Worm (Caenorhabditis elegans) whole organism, young adult: Measurements from ENCODE around the gene ZC395.11.
A peak's percentile ranks its signal among the peaks of the same experiment; 100 is the strongest.

ENCODE experiments used
- C17E4.6 ChIP-seq: fragments of 200-800 bp; sonication (Bioruptor generic); IDR thresholded peaks from 2 replicates; pipeline ENCODE4 v1.3.6; 2022; ENCODE audit warnings: missing genetic modification reagents, missing genetic modification characterization, missing compliant biosample characterization
- D2030.7 ChIP-seq: fragments of 200-800 bp; sonication (Bioruptor generic); IDR thresholded peaks from 2 replicates; pipeline ENCODE4 v1.3.6; 2022; ENCODE audit warnings: missing genetic modification reagents, missing genetic modification characterization, missing compliant biosample characterization
- F10E7.11 ChIP-seq: sonication (generic microtip); optimal IDR thresholded peaks from 2 replicates; lab custom pipeline; 2017; ENCODE audit warnings: mild to moderate bottlenecking, missing genetic modification characterization, moderate library complexity, missing compliant biosample characterization
- F23B12.7 ChIP-seq: sonication (generic microtip); optimal IDR thresholded peaks from 2 replicates; lab custom pipeline; 2017; ENCODE audit warnings: missing genetic modification characterization, mild to moderate bottlenecking, missing compliant biosample characterization, antibody characterized with exemption, moderate library complexity; ENCODE audit not compliant: insufficient read depth
- F49E8.2 ChIP-seq: sonication (generic microtip); optimal IDR thresholded peaks from 3 replicates; lab custom pipeline; 2017; ENCODE audit warnings: missing genetic modification characterization, mild to moderate bottlenecking, missing compliant biosample characterization, antibody characterized with exemption, moderate library complexity; ENCODE audit not compliant: insufficient read depth
- F55B11.4 ChIP-seq: sonication (generic microtip); optimal IDR thresholded peaks from 2 replicates; lab custom pipeline; 2016; ENCODE audit warnings: missing compliant biosample characterization, missing genetic modification characterization, borderline replicate concordance; ENCODE audit not compliant: insufficient read depth
- F57C9.4 ChIP-seq: sonication (generic microtip); optimal IDR thresholded peaks from 2 replicates; lab custom pipeline; 2017; ENCODE audit warnings: mild to moderate bottlenecking, missing genetic modification characterization, missing compliant biosample characterization
- T26A5.8 ChIP-seq: sonication (generic microtip); optimal IDR thresholded peaks from 2 replicates; lab custom pipeline; 2016; ENCODE audit warnings: missing genetic modification characterization, missing compliant biosample characterization
- Y53G8AR.9 ChIP-seq: fragments of 200-800 bp; sonication (Bioruptor generic); conservative IDR thresholded peaks from 2 replicates; pipeline ENCODE4 v1.3.6; 2022; ENCODE audit warnings: missing genetic modification reagents, missing genetic modification characterization, missing compliant biosample characterization
- Y56A3A.18 ChIP-seq: fragments of 200-800 bp; sonication (Bioruptor generic); IDR thresholded peaks from 2 replicates; pipeline ENCODE4 v1.3.6; 2022; ENCODE audit warnings: missing genetic modification reagents, missing genetic modification characterization, missing compliant biosample characterization
- Y79H2A.3 ChIP-seq: fragments of 200-800 bp; sonication (Bioruptor generic); conservative IDR thresholded peaks from 2 replicates; pipeline ENCODE4 v1.3.6; 2022; ENCODE audit warnings: missing genetic modification reagents, missing genetic modification characterization, missing compliant biosample characterization
- akir-1 ChIP-seq: fragments of 200-800 bp; sonication (Bioruptor generic); optimal IDR thresholded peaks from 2 replicates; lab custom pipeline; 2018; ENCODE audit warnings: mild to moderate bottlenecking, missing genetic modification characterization, moderate library complexity, missing compliant biosample characterization
- aptf-2 ChIP-seq: fragments of 200-800 bp; sonication (Bioruptor generic); conservative IDR thresholded peaks from 2 replicates; pipeline ENCODE4 v1.3.6; 2022; ENCODE audit warnings: missing genetic modification reagents, missing genetic modification characterization, missing compliant biosample characterization
- aptf-3 ChIP-seq: fragments of 200-800 bp; sonication (Bioruptor generic); IDR thresholded peaks from 2 replicates; pipeline ENCODE4 v1.3.6; 2022; ENCODE audit warnings: missing genetic modification characterization, missing compliant biosample characterization
- atf-7 ChIP-seq: sonication (generic microtip); optimal IDR thresholded peaks from 2 replicates; lab custom pipeline; 2017; ENCODE audit warnings: mild to moderate bottlenecking, missing genetic modification characterization, missing compliant biosample characterization
- attf-3 ChIP-seq: fragments of 200-800 bp; sonication (Bioruptor generic); conservative IDR thresholded peaks from 2 replicates; pipeline ENCODE4 v1.3.6; 2022; ENCODE audit warnings: missing genetic modification reagents, missing genetic modification characterization, missing compliant biosample characterization
- bed-2 ChIP-seq: fragments of 200-800 bp; sonication (Bioruptor generic); IDR thresholded peaks from 2 replicates; pipeline ENCODE4 v1.3.6; 2022; ENCODE audit warnings: missing genetic modification reagents, missing genetic modification characterization, missing compliant biosample characterization
- ceh-100 ChIP-seq: fragments of 200-800 bp; sonication (Bioruptor generic); IDR thresholded peaks from 2 replicates; pipeline ENCODE4 v1.3.6; 2022; ENCODE audit warnings: missing genetic modification reagents, missing genetic modification characterization, missing compliant biosample characterization
- dpff-1 ChIP-seq: sonication (generic microtip); optimal IDR thresholded peaks from 2 replicates; lab custom pipeline; 2017; ENCODE audit warnings: mild to moderate bottlenecking, missing genetic modification characterization, missing compliant biosample characterization
- dpl-1 ChIP-seq: fragments of 150-350 bp; optimal IDR thresholded peaks from 2 replicates; lab custom pipeline; 2014; ENCODE audit warnings: missing biosample characterization, missing genetic modification reagents, missing genetic modification characterization
- egl-44 ChIP-seq: fragments of 200-800 bp; sonication (Bioruptor generic); IDR thresholded peaks from 2 replicates; pipeline ENCODE4 v1.3.6; 2022; ENCODE audit warnings: missing genetic modification reagents, missing genetic modification characterization, missing compliant biosample characterization
- ets-4 ChIP-seq: fragments of 200-800 bp; sonication (Bioruptor generic); optimal IDR thresholded peaks from 2 replicates; lab custom pipeline; 2018; ENCODE audit warnings: mild to moderate bottlenecking, missing genetic modification characterization, missing compliant biosample characterization
- fkh-3 ChIP-seq: sonication (generic microtip); optimal IDR thresholded peaks from 2 replicates; lab custom pipeline; 2016; ENCODE audit warnings: mild to moderate bottlenecking, missing genetic modification characterization, missing compliant biosample characterization
- him-1 ChIP-seq: sonication (generic microtip); optimal IDR thresholded peaks from 2 replicates; lab custom pipeline; 2016; ENCODE audit warnings: missing genotype, missing genetic modification reagents, missing genetic modification characterization, missing compliant biosample characterization
- hlh-26 ChIP-seq: fragments of 200-800 bp; sonication (Bioruptor generic); conservative IDR thresholded peaks from 2 replicates; pipeline ENCODE4 v1.3.6; 2022; ENCODE audit warnings: missing genetic modification reagents, missing genetic modification characterization, missing compliant biosample characterization
- hmg-1.2 ChIP-seq: fragments of 200-800 bp; sonication (Bioruptor generic); IDR thresholded peaks from 2 replicates; pipeline ENCODE4 v1.3.6; 2022; ENCODE audit warnings: missing genetic modification reagents, missing genetic modification characterization, missing compliant biosample characterization
- hmg-20 ChIP-seq: fragments of 200-800 bp; sonication (Bioruptor generic); IDR thresholded peaks from 2 replicates; pipeline ENCODE4 v1.3.6; 2022; ENCODE audit warnings: missing genetic modification reagents, missing genetic modification characterization, missing compliant biosample characterization
- hrde-1 ChIP-seq: sonication (generic microtip); optimal IDR thresholded peaks from 2 replicates; lab custom pipeline; 2016; ENCODE audit warnings: missing genetic modification characterization, mild to moderate bottlenecking, missing compliant biosample characterization, moderate library complexity, missing genotype, missing genetic modification reagents, borderline replicate concordance
- hsf-1 ChIP-seq: fragments of 200-800 bp; sonication (Bioruptor generic); IDR thresholded peaks from 2 replicates; pipeline ENCODE4 v1.3.6; 2022; ENCODE audit warnings: missing genetic modification reagents, missing genetic modification characterization, missing compliant biosample characterization
- lin-26 ChIP-seq: fragments of 200-800 bp; sonication (Bioruptor generic); IDR thresholded peaks from 2 replicates; pipeline ENCODE4 v1.3.6; 2022; ENCODE audit warnings: missing genetic modification reagents, missing genetic modification characterization, missing compliant biosample characterization
- lin-35 ChIP-seq, 3 experiments: fragments of 150-350 bp in 2 of 3; sonication (generic microtip) in 1 of 3; optimal IDR thresholded peaks; 2 replicates each; lab custom pipeline; 2014 to 2018; ENCODE audit warnings: missing biosample characterization in 3 of 3, missing genetic modification characterization in 3 of 3, missing genetic modification reagents in 3 of 3
- lin-54 ChIP-seq: fragments of 200-800 bp; sonication (Bioruptor generic); optimal IDR thresholded peaks from 2 replicates; lab custom pipeline; 2018; ENCODE audit warnings: mild to moderate bottlenecking, missing genetic modification characterization, missing compliant biosample characterization
- lsy-27 ChIP-seq: sonication (generic microtip); optimal IDR thresholded peaks from 2 replicates; lab custom pipeline; 2017; ENCODE audit warnings: missing genetic modification characterization, mild to moderate bottlenecking, missing compliant biosample characterization, antibody characterized with exemption, missing genotype, borderline replicate concordance; ENCODE audit not compliant: insufficient read depth
- mel-28 ChIP-seq: sonication (generic microtip); optimal IDR thresholded peaks from 2 replicates; lab custom pipeline; 2016; ENCODE audit warnings: borderline replicate concordance, mild to moderate bottlenecking, missing genetic modification characterization, missing compliant biosample characterization
- mxl-1 ChIP-seq: sonication (generic microtip); optimal IDR thresholded peaks from 2 replicates; lab custom pipeline; 2016; ENCODE audit warnings: missing genetic modification characterization, missing compliant biosample characterization
- nhr-179 ChIP-seq: sonication (generic microtip); optimal IDR thresholded peaks from 2 replicates; lab custom pipeline; 2016; ENCODE audit warnings: mild to moderate bottlenecking, missing genetic modification characterization, missing compliant biosample characterization
- nhr-90 ChIP-seq: sonication (generic microtip); optimal IDR thresholded peaks from 2 replicates; lab custom pipeline; 2016; ENCODE audit warnings: missing genotype, mild to moderate bottlenecking, missing genetic modification characterization, missing compliant biosample characterization
- pbrm-1 ChIP-seq: fragments of 200-800 bp; sonication (Bioruptor generic); IDR thresholded peaks from 2 replicates; pipeline ENCODE4 v1.3.6; 2022; ENCODE audit warnings: missing genetic modification reagents, missing genetic modification characterization, missing compliant biosample characterization
- rcor-1 ChIP-seq: fragments of 200-800 bp; sonication (Bioruptor generic); IDR thresholded peaks from 2 replicates; pipeline ENCODE4 v1.3.6; 2022; ENCODE audit warnings: missing genetic modification reagents, missing genetic modification characterization, missing compliant biosample characterization
- sdz-38 ChIP-seq: sonication (generic microtip); optimal IDR thresholded peaks from 2 replicates; lab custom pipeline; 2016; ENCODE audit warnings: missing genotype, missing genetic modification characterization, missing compliant biosample characterization
- snpc-1.3 ChIP-seq: sonication (generic microtip); optimal IDR thresholded peaks from 2 replicates; lab custom pipeline; 2017; ENCODE audit warnings: missing genetic modification characterization, mild to moderate bottlenecking, missing compliant biosample characterization, antibody characterized with exemption, moderate library complexity, missing genotype, missing genetic modification reagents; ENCODE audit not compliant: insufficient read depth
- snpc-4 ChIP-seq, 5 experiments: fragments of 150-350 bp in 1 of 5; sonication (generic microtip) in 4 of 5; optimal IDR thresholded peaks; 2 replicates each; lab custom pipeline; 2014 to 2018; ENCODE audit warnings: missing genetic modification characterization in 5 of 5, missing biosample characterization in 3 of 5, antibody characterized with exemption in 2 of 5, mild to moderate bottlenecking in 2 of 5, missing compliant biosample characterization in 2 of 5, missing genotype in 2 of 5, moderate library complexity in 2 of 5, missing genetic modification reagents in 1 of 5
- sptf-2 ChIP-seq: fragments of 200-800 bp; sonication (Bioruptor generic); optimal IDR thresholded peaks from 2 replicates; lab custom pipeline; 2018; ENCODE audit warnings: mild to moderate bottlenecking, missing genetic modification characterization, missing compliant biosample characterization
- tbp1 ChIP-seq: fragments of 200-800 bp; sonication (Bioruptor generic); optimal IDR thresholded peaks from 2 replicates; lab custom pipeline; 2018; ENCODE audit warnings: mild to moderate bottlenecking, missing genetic modification characterization, missing compliant biosample characterization
- unc-130 ChIP-seq: sonication (generic microtip); optimal IDR thresholded peaks from 2 replicates; lab custom pipeline; 2016; ENCODE audit warnings: missing genetic modification reagents, missing genetic modification characterization, missing compliant biosample characterization
- ztf-22 ChIP-seq: fragments of 200-800 bp; sonication (Bioruptor generic); optimal IDR thresholded peaks from 2 replicates; lab custom pipeline; 2018; ENCODE audit warnings: mild to moderate bottlenecking, missing genetic modification characterization, moderate library complexity, missing compliant biosample characterization
- ztf-26 ChIP-seq: sonication (generic microtip); optimal IDR thresholded peaks from 2 replicates; lab custom pipeline; 2017; ENCODE audit warnings: missing genetic modification characterization, missing compliant biosample characterization

The ZC395.11 gene

ce11 chrIII:5294867-5295266 is 8.8 kb upstream of the ZC395.11 start (continued):
- TF ChIP-seq F49E8.2 (tag; lab: Kevin White, UChicago) (no peak), aptf-3 (GFP tag; lab: Robert Waterston, UW) (no peak), hlh-26 (GFP tag; lab: Robert Waterston, UW) (no peak), F57C9.4 (tag; lab: Kevin White, UChicago) (peak; percentile 81), snpc-4 (GFP tag; optimal IDR thresholded peaks at IDR 0.05; lab: Kevin White, UChicago) (peak; percentile 64), snpc-4 (tag; optimal IDR thresholded peaks at IDR 0.05; lab: Kevin White, UChicago) (peak in 2 of 4 experiments; percentile 55 to 57), egl-44 (peak; percentile 70), hrde-1 (no peak), aptf-2 (GFP tag; lab: Robert Waterston, UW) (no peak), lsy-27 (no peak), D2030.7 (peak; percentile 70; the same call in 1 of the 2 replicates), ceh-100 (GFP tag; lab: Robert Waterston, UW) (peak; percentile 66), Y79H2A.3 (GFP tag; lab: Robert Waterston, UW) (no peak), snpc-1.3 (tag; lab: Kevin White, UChicago) (peak; percentile 80), tbp1 (GFP tag; lab: Kevin White, UChicago) (peak; percentile 99), nhr-179 (tag; lab: Kevin White, UChicago) (peak; percentile 5), C17E4.6 (no peak), ztf-22 (GFP tag; lab: Kevin White, UChicago) (no peak), T26A5.8 (no peak), mel-28 (tag; lab: Kevin White, UChicago) (no peak), him-1 (tag; lab: Kevin White, UChicago) (peak; percentile 70), Y53G8AR.9 (GFP tag; lab: Robert Waterston, UW) (peak; percentile 71; the same call in 1 of the 2 replicates), F55B11.4 (tag; lab: Kevin White, UChicago) (no peak), lin-26 (GFP tag; lab: Robert Waterston, UW) (peak; percentile 94), lin-35 (GFP tag; optimal IDR thresholded peaks at IDR 0.05; lab: Kevin White, UChicago) (peak in 1 of 3 experiments; percentile 68), sptf-2 (GFP tag; lab: Kevin White, UChicago) (peak; percentile 34), atf-7 (peak; percentile 38), bed-2 (GFP tag; lab: Robert Waterston, UW) (no peak), attf-3 (GFP tag; lab: Robert Waterston, UW) (peak; percentile 34; the same call in 1 of the 2 replicates), ztf-26 (tag; lab: Kevin White, UChicago) (peak; percentile 49), F10E7.11 (tag; lab: Kevin White, UChicago) (peak; percentile 57), dpl-1 (GFP tag; lab: Kevin White, UChicago) (peak; percentile 28), hmg-20 (peak; percentile 74), dpff-1 (tag; lab: Kevin White, UChicago) (no peak), unc-130 (peak; percentile 47), ets-4 (GFP tag; lab: Kevin White, UChicago) (peak; percentile 62), F23B12.7 (tag; lab: Kevin White, UChicago) (peak; percentile 81), fkh-3 (tag; lab: Kevin White, UChicago) (no peak), pbrm-1 (GFP tag; lab: Robert Waterston, UW) (peak; percentile 75), rcor-1 (GFP tag; lab: Robert Waterston, UW) (peak; percentile 53), akir-1 (no peak), lin-54 (GFP tag; lab: Kevin White, UChicago) (no peak), Y56A3A.18 (peak; percentile 85), hsf-1 (GFP tag; lab: Robert Waterston, UW) (no peak), nhr-90 (tag; lab: Kevin White, UChicago) (no peak), sdz-38 (peak; percentile 14), mxl-1 (tag; lab: Kevin White, UChicago) (peak; percentile 81), hmg-1.2 (GFP tag; lab: Robert Waterston, UW) (peak; percentile 76)
